Worm (Caenorhabditis elegans) whole organism, L4 larva: ENCODE measurements around the gene F49C12.12.

Source experiments
- F10B5.3 ChIP-seq: sonication (generic microtip); optimal IDR thresholded peaks from 2 replicates; lab custom pipeline; 2016; ENCODE audit warnings: mild to moderate bottlenecking, missing genetic modification characterization, missing compliant biosample characterization
- F44E2.7 ChIP-seq: fragments of 200-800 bp; sonication (Bioruptor generic); IDR thresholded peaks from 2 replicates; pipeline ENCODE4 v2.1.2; 2022; ENCODE audit warnings: missing genetic modification characterization, missing compliant biosample characterization
- F49E8.2 ChIP-seq: sonication (generic microtip); optimal IDR thresholded peaks from 2 replicates; lab custom pipeline; 2016; ENCODE audit warnings: missing compliant biosample characterization, mild to moderate bottlenecking, missing genetic modification characterization, borderline replicate concordance
- T26A8.4 ChIP-seq: fragments of 200-800 bp; sonication (Bioruptor generic); IDR thresholded peaks from 2 replicates; pipeline ENCODE4 v1.3.6; 2022; ENCODE audit warnings: missing genetic modification characterization, missing compliant biosample characterization
- Y48G9A.11 ChIP-seq: fragments of 200-800 bp; sonication (Bioruptor generic); IDR thresholded peaks from 2 replicates; pipeline ENCODE4 v1.3.6; 2022; ENCODE audit warnings: missing genetic modification reagents, missing genetic modification characterization, missing compliant biosample characterization
- Y75B8A.6 ChIP-seq: fragments of 200-800 bp; sonication (Bioruptor generic); IDR thresholded peaks from 2 replicates; pipeline ENCODE4 v1.3.6; 2022; ENCODE audit warnings: missing genetic modification reagents, missing genetic modification characterization, missing compliant biosample characterization
- ZK546.5 ChIP-seq, 2 experiments: sonication (generic microtip); optimal IDR thresholded peaks; 2 replicates each; lab custom pipeline; 2017; ENCODE audit warnings: missing biosample characterization in 2 of 2, missing genetic modification characterization in 2 of 2
- arid-1 ChIP-seq: fragments of 200-800 bp; sonication (Bioruptor generic); conservative IDR thresholded peaks from 2 replicates; pipeline ENCODE4 v1.3.6; 2022; ENCODE audit warnings: missing genetic modification reagents, missing genetic modification characterization, missing compliant biosample characterization
- attf-4 ChIP-seq: sonication (generic microtip); optimal IDR thresholded peaks from 3 replicates; lab custom pipeline; 2017; ENCODE audit warnings: missing biosample characterization, missing genetic modification characterization
- ceh-32 ChIP-seq: sonication (generic microtip); optimal IDR thresholded peaks from 2 replicates; lab custom pipeline; 2016; ENCODE audit warnings: mild to moderate bottlenecking, missing genetic modification characterization, missing compliant biosample characterization; ENCODE audit not compliant: poor library complexity
- ceh-82 ChIP-seq: sonication (generic microtip); optimal IDR thresholded peaks from 2 replicates; lab custom pipeline; 2017; ENCODE audit warnings: missing biosample characterization, missing genetic modification characterization
- ces-1 ChIP-seq: fragments of 150-350 bp; sonication (generic microtip); optimal IDR thresholded peaks from 4 replicates; lab custom pipeline; 2014; ENCODE audit warnings: missing biosample characterization, missing genetic modification reagents, missing genetic modification characterization
- daf-16 ChIP-seq, 3 experiments: sonication (generic microtip); optimal IDR thresholded peaks; 2 replicates each; lab custom pipeline; 2016 to 2017; ENCODE audit warnings: missing genetic modification characterization in 3 of 3, missing genetic modification reagents in 3 of 3, mild to moderate bottlenecking in 2 of 3, missing compliant biosample characterization in 2 of 3, missing biosample characterization in 1 of 3, moderate library complexity in 1 of 3
- daf-8 ChIP-seq: fragments of 200-800 bp; sonication (Bioruptor generic); IDR thresholded peaks from 2 replicates; pipeline ENCODE4 v1.3.6; 2022; ENCODE audit warnings: missing genetic modification characterization, missing compliant biosample characterization
- dmd-6 ChIP-seq: fragments of 200-800 bp; sonication (Bioruptor generic); IDR thresholded peaks from 2 replicates; pipeline ENCODE4 v1.3.6; 2022; ENCODE audit warnings: missing genetic modification reagents, missing genetic modification characterization, missing compliant biosample characterization
- dmd-9 ChIP-seq: fragments of 200-800 bp; sonication (Bioruptor generic); IDR thresholded peaks from 2 replicates; pipeline ENCODE4 v1.3.6; 2022; ENCODE audit warnings: missing genetic modification reagents, missing genetic modification characterization, missing compliant biosample characterization
- dpl-1 ChIP-seq: fragments of 150-350 bp; optimal IDR thresholded peaks from 2 replicates; lab custom pipeline; 2014; ENCODE audit warnings: missing biosample characterization, missing genetic modification reagents, missing genetic modification characterization
- egl-27 ChIP-seq: sonication (generic microtip); optimal IDR thresholded peaks from 3 replicates; lab custom pipeline; 2017; ENCODE audit warnings: missing biosample characterization, missing genetic modification reagents, missing genetic modification characterization
- egl-43 ChIP-seq: fragments of 200-800 bp; sonication (Bioruptor generic); IDR thresholded peaks from 2 replicates; pipeline ENCODE4 v1.3.6; 2022; ENCODE audit warnings: missing genetic modification reagents, missing genetic modification characterization, missing compliant biosample characterization
- gei-8 ChIP-seq: fragments of 200-800 bp; sonication (Bioruptor generic); optimal IDR thresholded peaks from 2 replicates; lab custom pipeline; 2018; ENCODE audit warnings: mild to moderate bottlenecking, missing genetic modification characterization, missing compliant biosample characterization
- hlh-11 ChIP-seq: fragments of 200-800 bp; sonication (Bioruptor generic); optimal IDR thresholded peaks from 2 replicates; lab custom pipeline; 2018; ENCODE audit warnings: mild to moderate bottlenecking, missing genetic modification characterization, missing compliant biosample characterization
- hmg-1.1 ChIP-seq: fragments of 200-800 bp; sonication (Bioruptor generic); IDR thresholded peaks from 2 replicates; pipeline ENCODE4 v1.3.6; 2022; ENCODE audit warnings: missing genetic modification reagents, missing genetic modification characterization, missing compliant biosample characterization
- jun-1 ChIP-seq: fragments of 150-350 bp; optimal IDR thresholded peaks from 2 replicates; lab custom pipeline; 2014; ENCODE audit warnings: missing biosample characterization, missing genetic modification reagents, missing genetic modification characterization
- lim-7 ChIP-seq: fragments of 200-800 bp; sonication (Bioruptor generic); IDR thresholded peaks from 2 replicates; pipeline ENCODE4 v1.3.6; 2022; ENCODE audit warnings: missing genetic modification characterization, missing compliant biosample characterization
- lin-1 ChIP-seq: fragments of 200-800 bp; sonication (Bioruptor generic); IDR thresholded peaks from 2 replicates; pipeline ENCODE4 v1.3.6; 2022; ENCODE audit warnings: missing genetic modification reagents, missing genetic modification characterization, missing compliant biosample characterization
- lin-13 ChIP-seq: fragments of 150-350 bp; optimal IDR thresholded peaks from 2 replicates; lab custom pipeline; 2014; ENCODE audit warnings: missing biosample characterization, missing genetic modification reagents, missing genetic modification characterization
- madf-5 ChIP-seq, 2 experiments: fragments of 200-800 bp; sonication (Bioruptor generic); IDR thresholded peaks; 2 replicates each; pipeline ENCODE4 v1.3.6; 2022; ENCODE audit warnings: missing compliant biosample characterization in 2 of 2, missing genetic modification characterization in 2 of 2
- madf-9 ChIP-seq: fragments of 200-800 bp; sonication (Bioruptor generic); conservative IDR thresholded peaks from 2 replicates; pipeline ENCODE4 v1.3.6; 2022; ENCODE audit warnings: missing genetic modification reagents, missing genetic modification characterization, missing compliant biosample characterization
- mdl-1 ChIP-seq, 2 experiments: fragments of 150-350 bp in 1 of 2; sonication (generic microtip) in 1 of 2; optimal IDR thresholded peaks; 2 replicates each; lab custom pipeline; 2014 to 2017; ENCODE audit warnings: missing biosample characterization in 2 of 2, missing genetic modification characterization in 2 of 2
- mep-1 ChIP-seq: fragments of 150-350 bp; sonication (generic microtip); optimal IDR thresholded peaks from 3 replicates; lab custom pipeline; 2014; ENCODE audit warnings: missing biosample characterization, missing genetic modification characterization
- mes-2 ChIP-seq: sonication (generic microtip); optimal IDR thresholded peaks from 2 replicates; lab custom pipeline; 2016; ENCODE audit warnings: missing genotype, mild to moderate bottlenecking, missing genetic modification characterization, missing compliant biosample characterization; ENCODE audit not compliant: poor library complexity, severe bottlenecking
- mxl-2 ChIP-seq: fragments of 200-800 bp; sonication (Bioruptor generic); conservative IDR thresholded peaks from 2 replicates; pipeline ENCODE4 v1.3.6; 2022; ENCODE audit warnings: missing genetic modification reagents, missing genetic modification characterization, missing compliant biosample characterization
- nhr-102 ChIP-seq: sonication (generic microtip); optimal IDR thresholded peaks from 2 replicates; lab custom pipeline; 2016; ENCODE audit warnings: mild to moderate bottlenecking, missing genetic modification characterization, moderate library complexity, missing compliant biosample characterization
- nhr-11 ChIP-seq: fragments of 150-350 bp; optimal IDR thresholded peaks from 2 replicates; lab custom pipeline; 2014; ENCODE audit warnings: missing biosample characterization, missing genetic modification characterization
- nhr-237 ChIP-seq: sonication (generic microtip); optimal IDR thresholded peaks from 2 replicates; lab custom pipeline; 2017; ENCODE audit warnings: missing biosample characterization, missing genetic modification characterization
- nhr-42 ChIP-seq: fragments of 200-800 bp; sonication (Bioruptor generic); IDR thresholded peaks from 2 replicates; pipeline ENCODE4 v1.3.6; 2022; ENCODE audit warnings: missing genetic modification characterization, missing compliant biosample characterization
- nhr-6 ChIP-seq: fragments of 150-350 bp; optimal IDR thresholded peaks from 2 replicates; lab custom pipeline; 2014; ENCODE audit warnings: missing biosample characterization, missing genetic modification characterization
- nhr-76 ChIP-seq: fragments of 150-350 bp; optimal IDR thresholded peaks from 2 replicates; lab custom pipeline; 2014; ENCODE audit warnings: missing biosample characterization, missing genetic modification characterization
- nhr-77 ChIP-seq: fragments of 150-350 bp; optimal IDR thresholded peaks from 2 replicates; lab custom pipeline; 2014; ENCODE audit warnings: missing biosample characterization, missing genetic modification characterization
- pha-4 ChIP-seq, 2 experiments: fragments of 150-350 bp in 1 of 2; fragments of 200-800 bp in 1 of 2; sonication (Bioruptor generic) in 1 of 2; IDR thresholded peaks in 1 of 2; optimal IDR thresholded peaks in 1 of 2; 2 replicates each; pipeline versions ENCODE4 v1.3.6 to Lab custom; 2014 to 2022; ENCODE audit warnings: missing genetic modification characterization in 2 of 2, missing genetic modification reagents in 2 of 2, missing biosample characterization in 1 of 2, missing compliant biosample characterization in 1 of 2
- php-3 ChIP-seq: fragments of 200-800 bp; sonication (Bioruptor generic); IDR thresholded peaks from 2 replicates; pipeline ENCODE4 v1.3.6; 2022; ENCODE audit warnings: missing genetic modification reagents, missing genetic modification characterization, missing compliant biosample characterization
- set-16 ChIP-seq: fragments of 200-800 bp; sonication (Bioruptor generic); IDR thresholded peaks from 2 replicates; pipeline ENCODE4 v1.3.6; 2022; ENCODE audit warnings: missing genetic modification reagents, missing genetic modification characterization, missing compliant biosample characterization
- snpc-4 ChIP-seq: fragments of 150-350 bp; optimal IDR thresholded peaks from 2 replicates; lab custom pipeline; 2014; ENCODE audit warnings: missing biosample characterization, missing genetic modification characterization
- spr-1 ChIP-seq: sonication (generic microtip); optimal IDR thresholded peaks from 2 replicates; lab custom pipeline; 2016; ENCODE audit warnings: mild to moderate bottlenecking, missing genetic modification characterization, missing compliant biosample characterization
- spr-3 ChIP-seq: fragments of 200-800 bp; sonication (Bioruptor generic); optimal IDR thresholded peaks from 2 replicates; lab custom pipeline; 2018; ENCODE audit warnings: mild to moderate bottlenecking, missing genetic modification characterization, missing compliant biosample characterization
- vab-7 ChIP-seq: fragments of 200-800 bp; sonication (Bioruptor generic); IDR thresholded peaks from 2 replicates; pipeline ENCODE4 v1.3.6; 2022; ENCODE audit warnings: missing genetic modification reagents, missing genetic modification characterization, missing compliant biosample characterization
- zag-1 ChIP-seq: fragments of 150-350 bp; optimal IDR thresholded peaks from 2 replicates; lab custom pipeline; 2014; ENCODE audit warnings: missing biosample characterization, missing genetic modification characterization
- zip-2 ChIP-seq: fragments of 150-350 bp; optimal IDR thresholded peaks from 2 replicates; lab custom pipeline; 2014; ENCODE audit warnings: missing biosample characterization, missing genetic modification characterization
- ztf-11 ChIP-seq: fragments of 150-350 bp; optimal IDR thresholded peaks from 2 replicates; lab custom pipeline; 2014; ENCODE audit warnings: missing biosample characterization, missing genetic modification characterization
- ztf-7 ChIP-seq: fragments of 150-350 bp; optimal IDR thresholded peaks from 2 replicates; lab custom pipeline; 2014; ENCODE audit warnings: missing biosample characterization, missing genetic modification characterization

F49C12.12 gene

DNA sequence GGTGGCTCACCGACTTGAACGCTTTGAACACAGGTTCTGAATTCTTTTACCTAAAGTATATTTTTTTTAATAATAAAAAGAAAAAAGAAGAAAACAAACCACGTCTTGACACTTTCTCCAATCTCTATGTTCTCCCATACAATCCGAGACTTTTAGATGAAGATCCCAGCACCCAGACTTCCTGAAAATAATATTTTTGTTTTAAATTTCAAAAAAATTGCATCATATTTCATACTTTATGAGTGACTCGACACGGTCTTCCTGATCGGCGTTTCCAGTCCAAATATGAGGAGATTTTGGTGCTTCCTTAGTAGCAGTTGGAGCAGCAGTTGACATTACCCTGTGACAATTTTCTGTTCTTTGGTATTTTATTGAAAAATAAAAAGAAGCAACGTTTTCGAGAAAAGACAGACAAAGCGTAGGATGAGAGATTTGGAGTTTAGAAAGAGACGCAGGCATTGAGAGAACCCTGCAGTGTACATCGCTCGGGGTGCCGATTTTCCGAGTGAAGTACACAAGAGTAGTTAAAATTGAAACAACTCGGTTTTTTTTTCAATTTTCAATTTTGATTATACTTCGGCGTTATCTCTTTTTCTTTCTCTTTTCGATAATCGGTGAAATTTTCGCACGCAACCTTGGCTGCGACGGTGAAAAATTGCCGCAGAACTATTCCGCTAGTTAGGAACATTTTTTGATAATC, 14.8 kb upstream of the F49C12.12 start, which contains the start of the genes coa-4 and T20D3.14 (continued):
- TF ChIP-seq dmd-6 (peak; percentile 75), snpc-4 (tag; lab: Kevin White, UChicago) (no peak), zip-2 (tag; lab: Kevin White, UChicago) (no peak), zag-1 (no peak), daf-8 (GFP tag; lab: Robert Waterston, UW) (no peak), daf-16 (GFP tag; optimal IDR thresholded peaks at IDR 0.05; lab: Kevin White, UChicago) (no peak), daf-16 (tag; optimal IDR thresholded peaks at IDR 0.05; lab: Kevin White, UChicago) (peak; percentile 64), nhr-6 (tag; lab: Kevin White, UChicago) (no peak), arid-1 (no peak), F49E8.2 (no peak), F44E2.7 (GFP tag; lab: Robert Waterston, UW) (no peak), nhr-237 (tag; lab: Kevin White, UChicago) (no peak), ces-1 (GFP tag; lab: Kevin White, UChicago) (no peak), mxl-2 (no peak), ztf-7 (no peak), vab-7 (GFP tag; lab: Robert Waterston, UW) (no peak), nhr-102 (no peak), hmg-1.1 (0 out of 2 replicates have a peak, but pooled peaks have one; percentile 40), attf-4 (tag; lab: Kevin White, UChicago) (no peak), nhr-77 (peak; percentile 23), spr-3 (GFP tag; lab: Kevin White, UChicago) (no peak), T26A8.4 (no peak), php-3 (no peak), nhr-11 (tag; lab: Kevin White, UChicago) (no peak), pha-4 (GFP tag; IDR thresholded peaks at IDR 0.05; lab: Robert Waterston, UW) (no peak), pha-4 (tag; optimal IDR thresholded peaks at IDR 0.05; lab: Kevin White, UChicago) (peak; percentile 40), egl-27 (tag; lab: Kevin White, UChicago) (no peak), Y75B8A.6 (GFP tag; lab: Robert Waterston, UW) (no peak), mes-2 (tag; lab: Kevin White, UChicago) (peak; percentile 56), jun-1 (tag; lab: Kevin White, UChicago) (no peak), gei-8 (no peak), lin-1 (GFP tag; lab: Robert Waterston, UW) (peak; percentile 49; the same call in 1 of the 2 replicates), egl-43 (GFP tag; lab: Robert Waterston, UW) (no peak), set-16 (GFP tag; lab: Robert Waterston, UW) (no peak), dpl-1 (GFP tag; lab: Kevin White, UChicago) (peak; percentile 35), F10B5.3 (tag; lab: Kevin White, UChicago) (no peak), hlh-11 (tag; lab: Kevin White, UChicago) (peak; percentile 64), lin-13 (GFP tag; lab: Kevin White, UChicago) (no peak), ceh-32 (tag; lab: Kevin White, UChicago) (no peak), madf-5 (GFP tag; IDR thresholded peaks at IDR 0.05; lab: Robert Waterston, UW) (no peak), mdl-1 (tag; optimal IDR thresholded peaks at IDR 0.05; lab: Kevin White, UChicago) (no peak), ceh-82 (no peak), nhr-42 (no peak), spr-1 (tag; lab: Kevin White, UChicago) (no peak), nhr-76 (tag; lab: Kevin White, UChicago) (no peak), mep-1 (tag; lab: Kevin White, UChicago) (peak; percentile 55), madf-9 (no peak), ZK546.5 (tag; optimal IDR thresholded peaks at IDR 0.05; lab: Kevin White, UChicago) (no peak), ztf-11 (tag; lab: Kevin White, UChicago) (no peak), Y48G9A.11 (no peak), dmd-9 (GFP tag; lab: Robert Waterston, UW) (no peak), lim-7 (GFP tag; lab: Robert Waterston, UW) (no peak)
